Worm (Caenorhabditis elegans) whole organism, late embryonic: Measurements from ENCODE around the gene C17G10.7.

Experiments
- ama-1 ChIP-seq: fragments of 150-350 bp; optimal IDR thresholded peaks from 2 replicates; lab custom pipeline; 2014
- ceh-22 ChIP-seq: sonication (generic microtip); optimal IDR thresholded peaks from 2 replicates; lab custom pipeline; 2017; ENCODE audit warnings: missing biosample characterization, missing genetic modification characterization

- TF ChIP-seq ceh-22 (tag; lab: Kevin White, UChicago): no peak
- TF ChIP-seq ama-1 (lab: Kevin White, UChicago): no peak
These were observed 30.4 kb upstream of the C17G10.7 start, which contains the start of gene F59E12.3 for ce11 chrII:5638059-5638458.
